Fruit fly (Drosophila melanogaster) whole organism, embryonic: ENCODE data around the gene jim.

Experiments used
- B-H1 ChIP-seq: fragments of 200-800 bp; sonication (Bioruptor generic); IDR thresholded peaks from 3 replicates; pipeline ENCODE4 v1.3.6; 2022; ENCODE audit warnings: missing biosample characterization, missing genetic modification characterization
- Bdp1 ChIP-seq: fragments of 200-800 bp; sonication (Bioruptor generic); optimal IDR thresholded peaks from 3 replicates; lab custom pipeline; 2016; ENCODE audit warnings: missing biosample characterization, missing genetic modification characterization
- CG11398 ChIP-seq: fragments of 200-800 bp; sonication (Bioruptor generic); optimal IDR thresholded peaks from 2 replicates; lab custom pipeline; 2016; ENCODE audit warnings: missing biosample characterization, missing genetic modification characterization
- CoRest ChIP-seq: fragments of 200-800 bp; sonication (Bioruptor generic); optimal IDR thresholded peaks from 3 replicates; lab custom pipeline; 2018; ENCODE audit warnings: missing biosample characterization, mild to moderate bottlenecking, missing genetic modification characterization, moderate library complexity
- Fer1 ChIP-seq: fragments of 200-800 bp; sonication (Bioruptor generic); optimal IDR thresholded peaks from 2 replicates; lab custom pipeline; 2017; ENCODE audit warnings: missing biosample characterization, mild to moderate bottlenecking, missing genetic modification characterization
- Gsc ChIP-seq: fragments of 200-800 bp; sonication (Bioruptor generic); IDR thresholded peaks from 2 replicates; pipeline ENCODE4 v1.3.6; 2022; ENCODE audit warnings: missing biosample characterization, missing genetic modification characterization
- Gug ChIP-seq: fragments of 200-800 bp; sonication (Bioruptor generic); IDR thresholded peaks from 4 replicates; pipeline ENCODE4 v1.3.6; 2022; ENCODE audit warnings: missing biosample characterization, missing genetic modification characterization
- Hey ChIP-seq: fragments of 200-800 bp; sonication (Bioruptor generic); optimal IDR thresholded peaks from 3 replicates; lab custom pipeline; 2018; ENCODE audit warnings: missing biosample characterization, mild to moderate bottlenecking, missing genetic modification characterization
- bigmax ChIP-seq: fragments of 200-800 bp; sonication (Bioruptor generic); optimal IDR thresholded peaks from 2 replicates; lab custom pipeline; 2018; ENCODE audit warnings: missing biosample characterization, mild to moderate bottlenecking, missing genetic modification characterization
- crp ChIP-seq, 2 experiments: fragments of 200-800 bp; sonication (Bioruptor generic); optimal IDR thresholded peaks; 2 replicates in 1 of 2; 3 replicates in 1 of 2; lab custom pipeline; 2017; ENCODE audit warnings: missing biosample characterization in 2 of 2, missing genetic modification characterization in 2 of 2, mild to moderate bottlenecking in 1 of 2, moderate library complexity in 1 of 2
- cwo ChIP-seq: fragments of 200-800 bp; sonication (Bioruptor generic); optimal IDR thresholded peaks from 3 replicates; lab custom pipeline; 2017; ENCODE audit warnings: missing biosample characterization, missing genetic modification characterization, mild to moderate bottlenecking, moderate library complexity, missing genetic modification reagents
- mld ChIP-seq: fragments of 200-800 bp; sonication (Bioruptor generic); IDR thresholded peaks from 3 replicates; pipeline ENCODE4 v1.3.6; 2022; ENCODE audit warnings: missing biosample characterization, missing genetic modification characterization; ENCODE audit not compliant: partially characterized antibody
- pum ChIP-seq: fragments of 200-800 bp; sonication (Bioruptor generic); optimal IDR thresholded peaks from 2 replicates; lab custom pipeline; 2016; ENCODE audit warnings: missing biosample characterization, missing genetic modification characterization

- TF ChIP-seq Fer1 (no peak), mld (GFP tag; lab: Robert Waterston, UW) (no peak), B-H1 (GFP tag; lab: Robert Waterston, UW) (peak; percentile 58; the same call in 2 of the 3 replicates), CoRest (tag; lab: Kevin White, UChicago) (peak; percentile 84), Hey (tag; lab: Kevin White, UChicago) (peak; percentile 71), cwo (GFP tag; lab: Kevin White, UChicago) (peak; percentile 56), pum (GFP tag; lab: Kevin White, UChicago) (peak; percentile 83), CG11398 (GFP tag; lab: Kevin White, UChicago) (peak; percentile 85), Bdp1 (GFP tag; lab: Kevin White, UChicago) (peak; percentile 85), bigmax (GFP tag; lab: Kevin White, UChicago) (peak; percentile 61), Gsc (GFP tag; lab: Robert Waterston, UW) (no peak; the same call in 1 of the 2 replicates), crp (GFP tag; optimal IDR thresholded peaks at IDR 0.05; lab: Kevin White, UChicago) (peak in 1 of 2 experiments; percentile 78), Gug (GFP tag; lab: Robert Waterston, UW) (peak; percentile 86)
Observed at dm6 chr3L:22863367-22864078, 28.5 kb upstream of the jim start, which contains the start of gene CG33169.
